Worm (Caenorhabditis elegans): ENCODE data around the gene F08G2.8.
"Not testable (repeated sequence)": the region's sequence is repeated elsewhere in the genome, so short reads cannot be mapped to it uniquely, and the experiment has no call there.

Gene F08G2.8

DNA sequence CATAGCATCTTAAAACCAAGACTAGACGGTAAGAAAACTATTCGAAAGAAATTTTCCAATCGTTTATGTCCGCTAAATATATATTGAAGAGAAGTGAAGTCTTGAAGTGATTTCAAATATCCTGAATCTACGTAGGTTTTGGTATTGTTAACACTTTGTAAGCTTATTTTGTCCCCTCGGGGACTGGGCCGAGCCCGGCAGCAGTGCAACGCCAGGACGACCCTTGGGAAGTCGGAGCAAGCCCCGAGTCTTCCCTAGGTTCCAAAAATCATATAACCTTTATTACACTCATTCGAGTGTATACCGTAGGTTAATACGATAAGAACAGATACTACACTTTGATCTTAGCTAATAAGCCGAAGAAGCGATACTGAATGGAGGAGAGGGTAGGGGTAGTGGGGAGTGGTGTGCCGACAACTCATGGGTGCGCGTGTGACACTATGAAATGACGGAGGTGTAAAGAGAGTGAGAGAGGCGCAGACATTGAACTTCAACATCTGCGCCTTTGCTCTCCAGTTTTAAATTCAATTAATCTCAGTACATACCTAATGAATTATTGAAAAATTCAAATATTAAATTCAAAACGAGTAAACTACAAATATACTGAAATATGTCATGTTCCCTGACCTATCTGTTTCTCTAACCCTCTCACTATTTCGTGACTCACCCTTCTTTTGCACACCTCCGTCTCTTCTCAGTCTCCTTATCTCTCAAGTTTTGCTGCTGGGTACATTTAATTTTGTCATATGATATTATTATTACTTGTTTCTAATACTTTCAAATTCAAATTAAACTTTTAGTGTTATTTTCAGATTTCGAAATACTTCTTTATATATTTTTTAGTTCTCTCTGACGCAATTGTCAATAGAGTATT lies 22.7 kb upstream of the F08G2.8 start:
- TF ChIP-seq lin-40 (tag; optimal IDR thresholded peaks at IDR 0.05) (peak; percentile 43), snpc-1.1 (tag; optimal IDR thresholded peaks at IDR 0.05; ENCODE audit: insufficient read depth) (peak; percentile 90), lsl-1 (GFP tag; optimal IDR thresholded peaks at IDR 0.05) (peak; percentile 69), hmg-1.2 (GFP tag; IDR thresholded peaks at IDR 0.05) (peak; percentile 88), zfh-2 (GFP tag; conservative IDR thresholded peaks at IDR 0.05) (peak; percentile 69), rcor-1 (GFP tag; IDR thresholded peaks at IDR 0.05) (peak; percentile 89), cebp-1 (GFP tag; IDR thresholded peaks at IDR 0.05) (peak; percentile 41; the same call in 1 of the 2 replicates), cebp-1 (tag; optimal IDR thresholded peaks at IDR 0.05) (peak; percentile 79), snpc-3.4 (tag; optimal IDR thresholded peaks at IDR 0.05) (peak; percentile 84), B0019.2 (GFP tag; conservative IDR thresholded peaks at IDR 0.05) (peak; percentile 11; the same call in 1 of the 2 replicates), ztf-25 (GFP tag; IDR thresholded peaks at IDR 0.05) (0 out of 2 replicates have a peak, but pooled peaks have one; percentile 3), aptf-3 (GFP tag; IDR thresholded peaks at IDR 0.05) (0 out of 2 replicates have a peak, but pooled peaks have one; percentile 46), rpc-1 (optimal IDR thresholded peaks at IDR 0.05) (peak; percentile 6), rpc-1 (tag; optimal IDR thresholded peaks at IDR 0.05) (peak; percentile 4), Y53G8AR.9 (GFP tag; conservative IDR thresholded peaks at IDR 0.05) (peak; percentile 71; the same call in 1 of the 2 replicates), F49E8.2 (tag; optimal IDR thresholded peaks at IDR 0.05; ENCODE audit: insufficient read depth) (peak; percentile 85), unc-62 (GFP tag; optimal IDR thresholded peaks at IDR 0.05) (peak; percentile 21), snpc-1.3 (tag; optimal IDR thresholded peaks at IDR 0.05; ENCODE audit: insufficient read depth) (peak; percentile 45), ztf-28 (GFP tag; IDR thresholded peaks at IDR 0.05) (peak; percentile 89), madf-6 (GFP tag; IDR thresholded peaks at IDR 0.05) (peak; percentile 84), ekl-4 (GFP tag; IDR thresholded peaks at IDR 0.05) (peak; percentile 55; the same call in 1 of the 2 replicates), egrh-3 (GFP tag; IDR thresholded peaks at IDR 0.05) (0 out of 2 replicates have a peak, but pooled peaks have one; percentile 22), attf-5 (GFP tag; optimal IDR thresholded peaks at IDR 0.05) (peak; percentile 63), lin-26 (GFP tag; IDR thresholded peaks at IDR 0.05) (peak; percentile 88), nfya-2 (GFP tag; IDR thresholded peaks at IDR 0.05) (0 out of 2 replicates have a peak, but pooled peaks have one; percentile 40), dox-1 (GFP tag; IDR thresholded peaks at IDR 0.05) (peak; percentile 88), nfyb-1 (GFP tag; IDR thresholded peaks at IDR 0.05) (0 out of 2 replicates have a peak, but pooled peaks have one; percentile 59), F52B5.7 (tag; optimal IDR thresholded peaks at IDR 0.05) (peak; percentile 63), ztf-18 (tag; optimal IDR thresholded peaks at IDR 0.05) (peak; percentile 35), mcd-1 (GFP tag; IDR thresholded peaks at IDR 0.05) (peak; percentile 64; the same call in 1 of the 2 replicates), efl-1 (GFP tag; optimal IDR thresholded peaks at IDR 0.05) (peak; percentile 47), ceh-100 (GFP tag; IDR thresholded peaks at IDR 0.05) (peak; percentile 72), athp-1 (tag; optimal IDR thresholded peaks at IDR 0.05) (peak; percentile 28), him-1 (tag; optimal IDR thresholded peaks at IDR 0.05) (peak; percentile 48), attf-6 (GFP tag; IDR thresholded peaks at IDR 0.05) (peak; percentile 95), tbp1 (GFP tag; optimal IDR thresholded peaks at IDR 0.05) (peak; percentile 67), nhr-80 (tag; optimal IDR thresholded peaks at IDR 0.05) (peak; percentile 46), snpc-4 (GFP tag; optimal IDR thresholded peaks at IDR 0.05) (peak; percentile 92), snpc-4 (tag; optimal IDR thresholded peaks at IDR 0.05) (peak; percentile 90 to 98 (median 95)), pbrm-1 (GFP tag; IDR thresholded peaks at IDR 0.05) (peak; percentile 95), F33H1.4 (GFP tag; IDR thresholded peaks at IDR 0.05) (peak; percentile 59), xnd-1 (tag; optimal IDR thresholded peaks at IDR 0.05) (peak; percentile 42), hrde-1 (tag; optimal IDR thresholded peaks at IDR 0.05; ENCODE audit: borderline replicate concordance) (peak; percentile 47), ama-1 (optimal IDR thresholded peaks at IDR 0.05) (peak; percentile 25), B0336.3 (GFP tag; IDR thresholded peaks at IDR 0.05) (peak; percentile 81)
- TF ChIP-seq ama-1 (GFP tag; optimal IDR thresholded peaks at IDR 0.05) = not testable (repeated sequence)
